Fruit fly (Drosophila melanogaster) whole organism, embryonic: ENCODE results near the gene CRAT.

Source experiments
- CG17328 ChIP-seq: fragments of 200-800 bp; sonication (Bioruptor generic); IDR thresholded peaks from 2 replicates; pipeline ENCODE4 v1.3.6; 2022; ENCODE audit warnings: missing biosample characterization, missing genetic modification characterization
- CG17912 ChIP-seq: fragments of 200-800 bp; sonication (Bioruptor generic); optimal IDR thresholded peaks from 2 replicates; lab custom pipeline; 2018; ENCODE audit warnings: missing biosample characterization, mild to moderate bottlenecking, missing genetic modification characterization
- Dfd ChIP-seq, 2 experiments: fragments of >200 bp; optimal IDR thresholded peaks; 2 replicates each; lab custom pipeline; 2017; ENCODE audit warnings: missing biosample characterization in 2 of 2, missing genetic modification characterization in 2 of 2
- peb ChIP-seq: fragments of 200-800 bp; sonication (Bioruptor generic); IDR thresholded peaks from 2 replicates; pipeline ENCODE4 v1.3.6; 2022; ENCODE audit warnings: missing biosample characterization, missing genetic modification characterization

- no peak for TF ChIP-seq peb
- TF ChIP-seq Dfd (GFP tag; optimal IDR thresholded peaks at IDR 0.05; lab: Kevin White, UChicago): no peak
- no peak for TF ChIP-seq CG17328 (GFP tag; lab: Robert Waterston, UW)
- no peak for TF ChIP-seq CG17912 (GFP tag; lab: Kevin White, UChicago)
Observed at dm6 chr3R:6373512-6374306, 2.1 kb downstream of the CRAT start.
